Fruit fly (Drosophila melanogaster): ENCODE measurements around the gene simj.

The simj gene

dm6 chr3L:10722607-10723006 lies 58.1 kb downstream of the simj start:
- TF ChIP-seq CG8478 (optimal IDR thresholded peaks at IDR 0.05): no peak
- no peak for TF ChIP-seq CTCF (optimal IDR thresholded peaks at IDR 0.05)

DNA sequence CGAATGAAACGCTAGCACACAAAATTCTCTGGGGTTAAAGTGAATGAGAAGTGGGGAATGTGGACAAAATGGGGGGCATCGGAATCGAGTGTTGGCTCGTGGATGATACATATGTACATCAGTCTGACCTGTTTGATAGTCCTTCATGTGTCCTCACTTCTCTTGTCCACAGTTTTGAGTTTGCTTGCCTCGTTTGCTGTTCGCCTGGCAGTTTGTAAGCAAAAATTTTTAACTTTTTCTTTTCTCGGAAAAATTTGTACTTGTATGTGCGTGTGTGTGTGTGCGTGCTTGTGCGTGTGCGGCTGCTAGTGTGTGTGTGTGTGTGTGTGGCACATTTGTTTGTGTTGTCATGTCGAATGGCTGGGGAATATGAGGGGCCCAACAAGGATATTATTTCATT lies 59.1 kb downstream of the simj start:
- no peak for TF ChIP-seq CG8478 (optimal IDR thresholded peaks at IDR 0.05)
- TF ChIP-seq CTCF (optimal IDR thresholded peaks at IDR 0.05): no peak

- no peak for TF ChIP-seq CTCF (optimal IDR thresholded peaks at IDR 0.05)
- TF ChIP-seq CG8478 (optimal IDR thresholded peaks at IDR 0.05): no peak
These were observed 60.4 kb downstream of the simj start for dm6 chr3L:10724810-10725444.

dm6 chr3L:10727123-10727522 lies 62.6 kb downstream of the simj start:
- TF ChIP-seq CTCF (optimal IDR thresholded peaks at IDR 0.05): no peak
- TF ChIP-seq CG8478 (optimal IDR thresholded peaks at IDR 0.05): no peak

DNA sequence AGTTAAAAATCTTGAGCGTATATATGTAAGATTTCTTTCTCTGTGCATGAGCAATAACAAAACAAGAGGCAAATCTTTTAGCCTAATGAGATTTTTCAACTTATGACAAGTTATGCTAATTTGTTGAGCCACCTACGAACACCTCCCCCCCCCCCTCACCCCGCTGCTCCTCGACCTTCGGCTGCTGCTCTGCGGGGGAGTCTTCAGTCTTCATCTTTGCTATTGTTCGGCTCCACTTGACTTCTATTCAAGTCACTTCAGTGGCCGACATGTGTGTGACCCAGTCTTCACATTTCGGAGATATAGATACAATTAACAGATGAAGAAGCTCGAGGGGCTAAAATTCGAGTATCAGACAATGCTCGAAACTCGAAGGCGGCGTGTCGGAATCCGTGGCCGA lies 67.5 kb downstream of the simj start:
- TF ChIP-seq CG8478 (optimal IDR thresholded peaks at IDR 0.05): no peak
- no peak for TF ChIP-seq CTCF (optimal IDR thresholded peaks at IDR 0.05)

DNA sequence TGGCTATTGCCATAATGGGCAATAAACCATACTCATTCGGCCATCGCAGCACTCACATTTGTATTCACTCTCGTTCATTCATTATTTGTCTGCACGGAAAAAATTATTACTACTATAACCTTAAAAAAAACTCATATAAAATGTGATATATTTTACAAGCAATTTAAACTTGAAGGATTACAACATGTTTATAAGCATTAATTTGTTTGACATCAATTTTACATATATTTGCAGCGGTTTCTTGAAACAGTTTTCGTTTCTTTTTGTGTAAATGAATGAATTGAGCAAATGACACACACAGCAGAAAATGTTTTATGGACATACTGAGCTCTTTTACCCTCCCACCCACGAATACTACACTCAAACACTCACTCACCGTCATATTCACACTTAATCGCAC lies 69.0 kb downstream of the simj start:
- TF ChIP-seq CG8478 (optimal IDR thresholded peaks at IDR 0.05) (no peak), CTCF (optimal IDR thresholded peaks at IDR 0.05) (no peak)

DNA sequence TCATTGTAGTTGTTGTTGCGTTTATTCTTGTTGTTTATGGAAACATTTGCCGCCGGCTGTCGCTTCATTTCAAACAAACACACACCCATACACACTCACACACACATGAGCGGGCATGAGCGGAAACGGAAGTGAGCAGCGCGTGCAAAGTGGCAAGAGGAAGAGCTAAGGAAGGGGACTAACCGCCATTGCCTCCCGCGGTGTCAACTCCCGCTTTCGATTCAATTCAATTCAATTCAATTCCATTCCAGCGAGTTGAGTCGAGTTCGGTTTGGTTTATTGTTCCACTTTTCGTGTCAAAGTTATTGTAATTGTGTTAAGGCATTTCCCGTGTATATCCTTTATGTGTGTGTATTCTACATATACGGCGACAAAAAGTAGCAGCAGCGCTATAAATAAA lies 70.0 kb downstream of the simj start:
- TF ChIP-seq CTCF (optimal IDR thresholded peaks at IDR 0.05): no peak
- no peak for TF ChIP-seq CG8478 (optimal IDR thresholded peaks at IDR 0.05)

- no peak for TF ChIP-seq CG8478 (optimal IDR thresholded peaks at IDR 0.05)
- TF ChIP-seq CTCF (optimal IDR thresholded peaks at IDR 0.05): no peak
These were observed 70.6 kb downstream of the simj start for dm6 chr3L:10735095-10735494.

- TF ChIP-seq CTCF (optimal IDR thresholded peaks at IDR 0.05) (no peak), CG8478 (optimal IDR thresholded peaks at IDR 0.05) (no peak)
These were observed 72.1 kb downstream of the simj start for dm6 chr3L:10736483-10737122.

DNA sequence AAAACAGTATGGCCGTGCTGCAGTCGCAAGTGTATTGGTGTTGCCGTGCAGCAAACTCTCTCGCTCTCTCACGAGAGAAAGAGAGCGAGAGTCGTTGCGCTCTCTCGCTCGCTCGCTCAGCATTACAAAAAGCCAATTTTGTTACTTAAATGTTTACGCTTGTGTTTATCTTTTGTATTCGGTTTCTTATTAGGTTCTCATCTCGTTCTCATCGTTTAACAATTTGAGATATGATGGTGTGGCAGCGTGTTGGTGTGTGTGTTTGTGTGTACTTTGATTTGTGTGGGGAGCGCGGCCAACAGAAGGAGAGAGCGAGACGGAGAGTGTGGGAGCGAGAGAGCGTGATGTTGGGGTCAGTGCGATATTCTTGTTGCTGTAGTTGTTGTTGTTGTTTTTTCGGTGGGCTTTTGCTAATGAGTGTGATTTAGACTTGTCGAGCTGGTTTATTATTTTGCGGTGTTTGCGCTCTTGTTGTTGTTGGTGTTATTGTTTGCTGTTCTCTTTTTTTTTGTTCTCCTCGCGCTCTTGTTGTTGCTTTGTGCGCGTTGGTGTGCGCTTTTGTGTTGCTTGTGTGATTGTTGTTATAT lies 72.7 kb downstream of the simj start:
- TF ChIP-seq CTCF (optimal IDR thresholded peaks at IDR 0.05): no peak
- TF ChIP-seq CG8478 (optimal IDR thresholded peaks at IDR 0.05): no peak

- TF ChIP-seq CTCF (optimal IDR thresholded peaks at IDR 0.05) (no peak), CG8478 (optimal IDR thresholded peaks at IDR 0.05) (no peak)
These were observed 74.0 kb downstream of the simj start for dm6 chr3L:10738347-10739108.

DNA sequence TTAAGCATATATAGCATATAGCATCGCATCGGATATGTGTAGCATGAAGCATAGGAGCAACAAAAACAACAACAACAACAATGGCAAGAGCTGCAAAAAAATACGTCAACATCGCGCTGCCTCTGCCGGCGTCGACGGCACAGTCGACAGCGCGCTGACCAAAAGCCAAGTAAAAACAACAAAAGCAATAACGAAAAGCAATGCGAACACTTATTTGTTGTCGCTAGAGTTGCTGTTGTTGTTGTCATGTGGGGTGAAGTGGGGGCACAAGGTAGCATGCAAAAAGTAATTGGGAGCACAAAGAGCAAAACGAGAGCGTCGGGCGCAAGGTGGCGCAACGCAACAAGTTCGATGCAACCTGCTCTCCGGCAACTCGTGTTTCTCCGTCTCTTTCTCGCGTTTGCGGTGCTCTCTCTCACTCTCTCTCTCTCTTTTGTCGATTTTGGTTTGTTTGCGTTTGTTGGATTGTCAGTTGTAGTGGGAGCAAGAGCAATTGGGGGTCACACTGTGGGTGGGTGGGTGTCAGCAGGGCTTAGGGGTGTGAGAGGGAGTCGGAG lies 74.6 kb downstream of the simj start:
- no peak for TF ChIP-seq CG8478 (optimal IDR thresholded peaks at IDR 0.05)
- no peak for TF ChIP-seq CTCF (optimal IDR thresholded peaks at IDR 0.05)

DNA sequence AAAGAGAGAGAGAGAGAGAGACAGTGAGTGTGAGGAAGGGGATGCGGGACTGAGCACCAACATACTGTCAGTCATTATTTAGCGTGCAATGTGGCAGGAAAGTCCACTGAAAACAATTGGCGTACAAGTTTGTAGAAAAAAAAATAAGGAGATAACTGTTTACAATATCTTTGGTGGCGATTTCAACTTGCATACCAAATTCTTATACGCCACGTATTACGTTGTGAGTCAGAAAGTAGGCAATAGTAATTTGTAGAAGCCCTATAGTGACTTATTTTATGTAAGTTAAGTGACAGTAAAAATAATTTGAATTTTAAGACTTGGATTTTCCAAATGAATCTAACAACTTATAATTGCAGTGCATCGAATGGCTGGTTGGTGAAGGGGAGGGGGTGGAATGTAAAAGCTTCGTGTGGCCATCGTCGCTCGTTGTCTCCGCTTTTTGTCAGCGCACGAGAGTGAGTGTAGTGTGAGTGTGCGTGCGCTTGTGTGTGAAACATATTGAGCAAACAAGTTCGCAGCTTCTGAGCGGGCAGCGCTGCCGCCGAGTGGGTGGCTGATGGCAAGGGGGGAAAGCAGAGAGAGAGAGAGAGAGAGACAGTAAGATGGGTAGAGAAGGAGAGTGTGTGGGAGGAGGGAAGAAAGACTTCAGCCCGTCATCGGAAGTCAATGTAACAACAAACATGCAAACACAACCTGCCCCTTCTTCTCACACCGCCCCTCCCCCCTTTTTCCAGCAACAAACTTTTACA lies 75.3 kb downstream of the simj start:
- no peak for TF ChIP-seq CTCF (optimal IDR thresholded peaks at IDR 0.05)
- no peak for TF ChIP-seq CG8478 (optimal IDR thresholded peaks at IDR 0.05)
